Worm (Caenorhabditis elegans) whole organism, L1 larva: Measurements from ENCODE around the gene T22B7.8.

ENCODE experiments used
- C04F5.9 ChIP-seq: sonication (generic microtip); optimal IDR thresholded peaks from 2 replicates; lab custom pipeline; 2016; ENCODE audit warnings: missing genetic modification characterization, missing compliant biosample characterization
- C16A3.4 ChIP-seq: fragments of 150-350 bp; optimal IDR thresholded peaks from 2 replicates; lab custom pipeline; 2014; ENCODE audit warnings: missing biosample characterization, missing genetic modification characterization
- C34B4.2 ChIP-seq: sonication (generic microtip); optimal IDR thresholded peaks from 2 replicates; lab custom pipeline; 2017; ENCODE audit warnings: mild to moderate bottlenecking, missing genetic modification characterization, missing compliant biosample characterization
- Y116A8C.19 ChIP-seq: sonication (generic microtip); optimal IDR thresholded peaks from 2 replicates; lab custom pipeline; 2016; ENCODE audit warnings: missing compliant biosample characterization, missing genetic modification characterization, borderline replicate concordance
- aha-1 ChIP-seq: fragments of 150-350 bp; optimal IDR thresholded peaks from 2 replicates; lab custom pipeline; 2014; ENCODE audit warnings: missing biosample characterization, missing genetic modification characterization
- alr-1 ChIP-seq: fragments of 200-800 bp; sonication (Bioruptor generic); optimal IDR thresholded peaks from 2 replicates; lab custom pipeline; 2018; ENCODE audit warnings: borderline replicate concordance, mild to moderate bottlenecking, missing genetic modification characterization, missing compliant biosample characterization
- ama-1 ChIP-seq: fragments of 150-350 bp; optimal IDR thresholded peaks from 2 replicates; lab custom pipeline; 2014
- blmp-1 ChIP-seq: fragments of 150-350 bp; optimal IDR thresholded peaks from 2 replicates; lab custom pipeline; 2014; ENCODE audit warnings: missing biosample characterization, missing genetic modification characterization
- ceh-63 ChIP-seq: fragments of 200-800 bp; sonication (Bioruptor generic); optimal IDR thresholded peaks from 2 replicates; lab custom pipeline; 2018; ENCODE audit warnings: mild to moderate bottlenecking, missing genetic modification characterization, missing compliant biosample characterization
- ceh-82 ChIP-seq, 3 experiments: fragments of 150-350 bp in 1 of 3; sonication (generic microtip) in 2 of 3; optimal IDR thresholded peaks; 2 replicates each; lab custom pipeline; 2014 to 2017; ENCODE audit warnings: missing biosample characterization in 3 of 3, missing genetic modification characterization in 3 of 3
- ceh-90 ChIP-seq: sonication (generic microtip); optimal IDR thresholded peaks from 2 replicates; lab custom pipeline; 2016; ENCODE audit warnings: missing genetic modification characterization, missing compliant biosample characterization
- dsc-1 ChIP-seq: sonication (generic microtip); optimal IDR thresholded peaks from 2 replicates; lab custom pipeline; 2016; ENCODE audit warnings: mild to moderate bottlenecking, missing genetic modification characterization, missing compliant biosample characterization
- elt-2 ChIP-seq: sonication (generic microtip); optimal IDR thresholded peaks from 2 replicates; lab custom pipeline; 2016; ENCODE audit warnings: missing genetic modification characterization, mild to moderate bottlenecking, inconsistent platforms, missing compliant biosample characterization, missing genetic modification reagents
- elt-3 ChIP-seq, 6 experiments: fragments of 150-350 bp in 1 of 6; sonication (generic microtip); optimal IDR thresholded peaks; 2 replicates each; lab custom pipeline; 2017 to 2018; ENCODE audit warnings: missing biosample characterization in 6 of 6, missing genetic modification characterization in 6 of 6, inconsistent platforms in 1 of 6
- ets-5 ChIP-seq: fragments of 200-800 bp; sonication (Bioruptor generic); IDR thresholded peaks from 2 replicates; pipeline ENCODE4 v1.3.6; 2022; ENCODE audit warnings: missing genetic modification characterization, missing compliant biosample characterization
- grh-1 ChIP-seq: fragments of 200-800 bp; sonication (Bioruptor generic); IDR thresholded peaks from 2 replicates; pipeline ENCODE4 v1.3.6; 2022; ENCODE audit warnings: missing genetic modification reagents, missing genetic modification characterization, missing compliant biosample characterization
- hlh-17 ChIP-seq: fragments of 200-800 bp; sonication (Bioruptor generic); optimal IDR thresholded peaks from 2 replicates; lab custom pipeline; 2018; ENCODE audit warnings: missing genetic modification characterization, mild to moderate bottlenecking, missing compliant biosample characterization, moderate library complexity, borderline replicate concordance
- irx-1 ChIP-seq: sonication (generic microtip); optimal IDR thresholded peaks from 2 replicates; lab custom pipeline; 2016; ENCODE audit warnings: missing genetic modification characterization, missing compliant biosample characterization
- jun-1 ChIP-seq: fragments of 150-350 bp; optimal IDR thresholded peaks from 2 replicates; lab custom pipeline; 2014; ENCODE audit warnings: missing biosample characterization, missing genetic modification reagents, missing genetic modification characterization
- lin-13 ChIP-seq: fragments of 150-350 bp; optimal IDR thresholded peaks from 2 replicates; lab custom pipeline; 2014; ENCODE audit warnings: missing biosample characterization, missing genetic modification reagents, missing genetic modification characterization
- lin-14 ChIP-seq: fragments of 200-800 bp; sonication (Bioruptor generic); optimal IDR thresholded peaks from 2 replicates; lab custom pipeline; 2018; ENCODE audit warnings: mild to moderate bottlenecking, missing genetic modification characterization, moderate library complexity, missing compliant biosample characterization
- lin-15B ChIP-seq: fragments of 150-350 bp; sonication (generic microtip); optimal IDR thresholded peaks from 3 replicates; lab custom pipeline; 2014; ENCODE audit warnings: missing biosample characterization, missing genetic modification characterization
- lsy-2 ChIP-seq, 2 experiments: fragments of 150-350 bp; optimal IDR thresholded peaks; 2 replicates each; lab custom pipeline; 2014; ENCODE audit warnings: missing biosample characterization in 2 of 2, missing genetic modification characterization in 2 of 2
- mdl-1 ChIP-seq, 2 experiments: fragments of 150-350 bp; optimal IDR thresholded peaks; 2 replicates each; lab custom pipeline; 2014 to 2017; ENCODE audit warnings: missing biosample characterization in 2 of 2, missing genetic modification characterization in 2 of 2, inconsistent platforms in 1 of 2
- nhr-11 ChIP-seq: fragments of 150-350 bp; optimal IDR thresholded peaks from 2 replicates; lab custom pipeline; 2014; ENCODE audit warnings: missing biosample characterization, missing genetic modification characterization
- nhr-19 ChIP-seq: fragments of 200-800 bp; sonication (Bioruptor generic); conservative IDR thresholded peaks from 2 replicates; pipeline ENCODE4 v1.3.6; 2022; ENCODE audit warnings: missing genetic modification characterization, missing compliant biosample characterization
- nhr-20 ChIP-seq: sonication (generic microtip); optimal IDR thresholded peaks from 2 replicates; lab custom pipeline; 2016; ENCODE audit warnings: mild to moderate bottlenecking, missing genetic modification characterization, missing compliant biosample characterization
- nhr-28 ChIP-seq: fragments of 150-350 bp; optimal IDR thresholded peaks from 2 replicates; lab custom pipeline; 2014; ENCODE audit warnings: missing biosample characterization, missing genetic modification characterization
- nhr-71 ChIP-seq: sonication (generic microtip); optimal IDR thresholded peaks from 2 replicates; lab custom pipeline; 2016; ENCODE audit warnings: mild to moderate bottlenecking, missing genetic modification characterization, moderate library complexity, missing compliant biosample characterization
- nhr-77 ChIP-seq: fragments of 150-350 bp; optimal IDR thresholded peaks from 2 replicates; lab custom pipeline; 2014; ENCODE audit warnings: missing biosample characterization, missing genetic modification characterization
- nhr-85 ChIP-seq: sonication (generic microtip); peaks from one replicate; lab custom pipeline; 2016; ENCODE audit warnings: missing genetic modification characterization, inconsistent platforms, missing compliant biosample characterization
- nhr-90 ChIP-seq: sonication (generic microtip); optimal IDR thresholded peaks from 2 replicates; lab custom pipeline; 2016; ENCODE audit warnings: mild to moderate bottlenecking, missing genetic modification characterization, missing compliant biosample characterization; ENCODE audit not compliant: poor library complexity
- pax-3 ChIP-seq: fragments of 200-800 bp; sonication (Bioruptor generic); optimal IDR thresholded peaks from 2 replicates; lab custom pipeline; 2018; ENCODE audit warnings: mild to moderate bottlenecking, missing genetic modification characterization, moderate library complexity, missing compliant biosample characterization
- skn-1 ChIP-seq: fragments of 150-350 bp; optimal IDR thresholded peaks from 2 replicates; lab custom pipeline; 2014; ENCODE audit warnings: missing biosample characterization, missing genetic modification characterization
- snu-23 ChIP-seq: sonication (generic microtip); optimal IDR thresholded peaks from 2 replicates; lab custom pipeline; 2016; ENCODE audit warnings: missing genetic modification characterization, missing compliant biosample characterization
- sptf-1 ChIP-seq: fragments of 150-350 bp; optimal IDR thresholded peaks from 2 replicates; lab custom pipeline; 2014; ENCODE audit warnings: missing biosample characterization, missing genetic modification characterization
- sup-37 ChIP-seq: fragments of 200-800 bp; sonication (Bioruptor generic); optimal IDR thresholded peaks from 2 replicates; lab custom pipeline; 2018; ENCODE audit warnings: mild to moderate bottlenecking, missing genetic modification characterization, missing compliant biosample characterization
- swsn-7 ChIP-seq: sonication (generic microtip); optimal IDR thresholded peaks from 2 replicates; lab custom pipeline; 2016; ENCODE audit warnings: missing genetic modification characterization, missing compliant biosample characterization
- tbx-2 ChIP-seq: sonication (generic microtip); optimal IDR thresholded peaks from 2 replicates; lab custom pipeline; 2016; ENCODE audit warnings: missing genetic modification characterization, missing compliant biosample characterization
- tlp-1 ChIP-seq: fragments of 150-350 bp; optimal IDR thresholded peaks from 2 replicates; lab custom pipeline; 2014; ENCODE audit warnings: missing biosample characterization, missing genetic modification characterization
- unc-130 ChIP-seq: fragments of 150-350 bp; optimal IDR thresholded peaks from 2 replicates; lab custom pipeline; 2017; ENCODE audit warnings: missing biosample characterization, missing genetic modification characterization, inconsistent platforms
- unc-62 ChIP-seq: fragments of 150-350 bp; optimal IDR thresholded peaks from 2 replicates; lab custom pipeline; 2014; ENCODE audit warnings: missing biosample characterization, missing genetic modification reagents, missing genetic modification characterization
- unc-86 ChIP-seq: sonication (generic microtip); optimal IDR thresholded peaks from 2 replicates; lab custom pipeline; 2016; ENCODE audit warnings: missing genetic modification characterization, missing compliant biosample characterization
- xbp-1 ChIP-seq: sonication (generic microtip); optimal IDR thresholded peaks from 2 replicates; lab custom pipeline; 2016; ENCODE audit warnings: missing genetic modification characterization, missing compliant biosample characterization
- zip-4 ChIP-seq: fragments of 200-800 bp; sonication (Bioruptor generic); optimal IDR thresholded peaks from 2 replicates; lab custom pipeline; 2018; ENCODE audit warnings: mild to moderate bottlenecking, missing genetic modification characterization, moderate library complexity, missing compliant biosample characterization
- ztf-11 ChIP-seq, 2 experiments: sonication (generic microtip); optimal IDR thresholded peaks; 2 replicates each; lab custom pipeline; 2016 to 2017; ENCODE audit warnings: missing genetic modification characterization in 2 of 2, missing biosample characterization in 1 of 2, missing compliant biosample characterization in 1 of 2
- ztf-4 ChIP-seq: fragments of 150-350 bp; optimal IDR thresholded peaks from 2 replicates; lab custom pipeline; 2014; ENCODE audit warnings: missing biosample characterization, missing genetic modification characterization

The T22B7.8 gene

DNA sequence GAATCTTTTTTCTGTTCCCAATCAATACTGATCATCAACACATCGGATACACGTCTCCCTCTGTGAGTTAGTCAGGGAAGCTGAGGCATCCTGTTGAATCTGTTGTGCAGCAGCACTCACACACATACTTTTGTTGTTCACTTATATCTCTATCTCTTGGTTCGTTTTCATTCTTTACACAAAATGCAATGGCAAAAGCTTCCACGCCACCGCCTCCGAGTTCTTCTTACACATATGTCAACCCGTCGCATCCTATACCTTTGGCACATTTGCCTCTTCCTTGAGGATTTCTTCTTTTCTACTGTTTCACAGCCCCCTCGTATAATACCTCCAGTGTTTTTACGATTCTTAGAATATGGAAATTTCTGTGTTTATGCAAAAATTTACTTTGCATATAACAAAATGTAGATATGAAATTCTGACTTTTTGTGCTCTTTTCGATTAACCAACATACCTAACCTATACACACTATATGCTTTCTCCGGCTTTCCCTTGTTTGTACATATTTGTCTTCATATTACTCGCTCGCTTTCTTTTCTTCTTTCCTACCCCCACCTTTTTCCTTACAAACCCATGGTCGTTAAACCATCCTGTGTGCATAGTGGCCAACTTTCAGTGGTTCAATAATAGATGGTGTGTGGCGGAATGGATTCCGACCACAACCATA is 39.1 kb upstream of the T22B7.8 start, which contains the start of gene unc-97 (continued):
- TF ChIP-seq lin-13 (GFP tag; lab: Kevin White, UChicago) (no peak), tlp-1 (no peak), nhr-19 (GFP tag; lab: Robert Waterston, UW) (no peak)

ce11 chrX:5599224-5599623 is 32.5 kb upstream of the T22B7.8 start, which contains the start of gene sulp-2:
Gene sulp-2 (minus strand): TSS chrX:5599330.
- no peak for TF ChIP-seq lin-15B
- peak; percentile 9 for TF ChIP-seq elt-2 (tag; lab: Kevin White, UChicago)

DNA sequence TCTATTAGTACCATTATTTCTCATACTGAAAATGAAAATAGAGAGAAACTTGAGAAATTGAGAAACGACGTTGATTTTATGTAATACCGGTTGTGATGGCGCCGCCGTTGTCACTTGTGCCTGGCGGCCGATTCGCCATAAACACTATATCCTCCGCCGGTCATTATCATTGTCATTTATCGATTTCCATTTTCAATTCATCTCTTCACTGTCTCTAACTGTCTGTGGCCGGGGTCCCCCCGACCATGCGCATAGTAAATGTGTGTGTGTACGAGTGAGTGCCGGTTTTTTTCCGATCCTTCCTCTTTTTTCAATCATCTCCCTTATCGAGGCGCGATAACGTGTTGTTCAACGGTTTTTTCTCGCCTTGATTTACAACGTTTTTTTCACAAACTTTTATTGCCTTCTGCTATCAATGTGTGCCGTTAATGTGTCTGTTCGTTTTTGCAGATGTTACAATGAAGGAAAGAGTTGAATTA is 28.3 kb upstream of the T22B7.8 start, which contains the start of gene F14D12.1:
F14D12.1 (plus strand) TSS at position 429 of the 479 bp plus-strand sequence.
- peak; percentile 69 for TF ChIP-seq lin-14 (GFP tag; lab: Kevin White, UChicago)
- no peak for TF ChIP-seq xbp-1 (tag; lab: Kevin White, UChicago)
- TF ChIP-seq nhr-11: no peak
- TF ChIP-seq ama-1 (lab: Kevin White, UChicago): no peak
- no peak for TF ChIP-seq skn-1
- no peak for TF ChIP-seq lin-15B
- TF ChIP-seq nhr-19 (GFP tag; lab: Robert Waterston, UW): peak; percentile 40
- TF ChIP-seq grh-1 (GFP tag; lab: Robert Waterston, UW): 0 out of 2 replicates have a peak, but pooled peaks have one; percentile 30
- no peak for TF ChIP-seq jun-1 (tag; lab: Kevin White, UChicago)
- no peak for TF ChIP-seq lin-13 (GFP tag; lab: Kevin White, UChicago)
- peak; percentile 20 for TF ChIP-seq unc-130 (tag; lab: Kevin White, UChicago)
- TF ChIP-seq nhr-85 (tag; lab: Kevin White, UChicago): peak; percentile 94
- no peak for TF ChIP-seq ceh-82 (tag; optimal IDR thresholded peaks at IDR 0.05; lab: Kevin White, UChicago)
- TF ChIP-seq lsy-2 (tag; optimal IDR thresholded peaks at IDR 0.05; lab: Kevin White, UChicago): peak in 1 of 2 experiments; percentile 31
- no peak for TF ChIP-seq hlh-17 (GFP tag; lab: Kevin White, UChicago)
- TF ChIP-seq tlp-1: no peak
- no peak for TF ChIP-seq irx-1 (tag; lab: Kevin White, UChicago)
- no peak for TF ChIP-seq nhr-77 (tag; lab: Kevin White, UChicago)
- no peak for TF ChIP-seq swsn-7 (tag; lab: Kevin White, UChicago)
- no peak for TF ChIP-seq unc-62 (GFP tag; lab: Kevin White, UChicago)
- TF ChIP-seq aha-1 (tag; lab: Kevin White, UChicago): no peak
- no peak for TF ChIP-seq ztf-11 (tag; optimal IDR thresholded peaks at IDR 0.05; lab: Kevin White, UChicago)
- peak; percentile 70 for TF ChIP-seq nhr-20 (tag; lab: Kevin White, UChicago)
- TF ChIP-seq blmp-1: peak; percentile 79
- peak in 1 of 2 experiments; percentile 40 for TF ChIP-seq mdl-1 (tag; optimal IDR thresholded peaks at IDR 0.05; lab: Kevin White, UChicago)
- no peak for TF ChIP-seq sptf-1 (tag; lab: Kevin White, UChicago)
- TF ChIP-seq tbx-2 (tag; lab: Kevin White, UChicago): peak; percentile 29
- no peak for TF ChIP-seq C04F5.9 (tag; lab: Kevin White, UChicago)
- TF ChIP-seq ets-5 (GFP tag; lab: Robert Waterston, UW): no peak
- peak; percentile 52 for TF ChIP-seq snu-23 (GFP tag; lab: Kevin White, UChicago)
- no peak for TF ChIP-seq zip-4
- peak; percentile 11 for TF ChIP-seq ztf-4 (tag; lab: Kevin White, UChicago)
- peak in 4 of 6 experiments; percentile 47 to 90 (median 86) for TF ChIP-seq elt-3 (tag; optimal IDR thresholded peaks at IDR 0.05; lab: Kevin White, UChicago)
- no peak for TF ChIP-seq dsc-1
- TF ChIP-seq nhr-71 (tag; lab: Kevin White, UChicago): peak; percentile 59
- TF ChIP-seq unc-86 (tag; lab: Kevin White, UChicago): no peak
- no peak for TF ChIP-seq sup-37 (GFP tag; lab: Kevin White, UChicago)
- no peak for TF ChIP-seq ceh-90 (tag; lab: Kevin White, UChicago)
- no peak for TF ChIP-seq ceh-63
- peak; percentile 50 for TF ChIP-seq nhr-90 (tag; lab: Kevin White, UChicago)
- no peak for TF ChIP-seq Y116A8C.19 (tag; lab: Kevin White, UChicago)
- no peak for TF ChIP-seq C16A3.4 (tag; lab: Kevin White, UChicago)
- TF ChIP-seq nhr-28: no peak
- TF ChIP-seq C34B4.2 (tag; lab: Kevin White, UChicago): no peak
- TF ChIP-seq alr-1 (tag; lab: Kevin White, UChicago): no peak
- TF ChIP-seq pax-3 (tag; lab: Kevin White, UChicago): no peak
